Worm (Caenorhabditis elegans) whole organism, young adult: ENCODE results near the gene W08E12.6.

ENCODE experiments used
- B0019.2 ChIP-seq: fragments of 200-800 bp; sonication (Bioruptor generic); conservative IDR thresholded peaks from 2 replicates; pipeline ENCODE4 v1.3.6; 2022; ENCODE audit warnings: missing genetic modification reagents, missing genetic modification characterization, missing compliant biosample characterization
- C06A6.2 ChIP-seq: fragments of 200-800 bp; sonication (Bioruptor generic); conservative IDR thresholded peaks from 2 replicates; pipeline ENCODE4 v1.3.6; 2022; ENCODE audit warnings: missing genetic modification characterization, missing compliant biosample characterization
- D2030.7 ChIP-seq: fragments of 200-800 bp; sonication (Bioruptor generic); IDR thresholded peaks from 2 replicates; pipeline ENCODE4 v1.3.6; 2022; ENCODE audit warnings: missing genetic modification reagents, missing genetic modification characterization, missing compliant biosample characterization
- F33H1.4 ChIP-seq: fragments of 200-800 bp; sonication (Bioruptor generic); IDR thresholded peaks from 2 replicates; pipeline ENCODE4 v1.3.6; 2022; ENCODE audit warnings: missing genetic modification reagents, missing genetic modification characterization, missing compliant biosample characterization
- F49E8.2 ChIP-seq: sonication (generic microtip); optimal IDR thresholded peaks from 3 replicates; lab custom pipeline; 2017; ENCODE audit warnings: missing genetic modification characterization, mild to moderate bottlenecking, missing compliant biosample characterization, antibody characterized with exemption, moderate library complexity; ENCODE audit not compliant: insufficient read depth
- F57A8.1 ChIP-seq: fragments of 200-800 bp; sonication (Bioruptor generic); optimal IDR thresholded peaks from 2 replicates; lab custom pipeline; 2018; ENCODE audit warnings: mild to moderate bottlenecking, missing genetic modification characterization, moderate library complexity, missing compliant biosample characterization
- F57C9.4 ChIP-seq: sonication (generic microtip); optimal IDR thresholded peaks from 2 replicates; lab custom pipeline; 2017; ENCODE audit warnings: mild to moderate bottlenecking, missing genetic modification characterization, missing compliant biosample characterization
- Y53G8AR.9 ChIP-seq: fragments of 200-800 bp; sonication (Bioruptor generic); conservative IDR thresholded peaks from 2 replicates; pipeline ENCODE4 v1.3.6; 2022; ENCODE audit warnings: missing genetic modification reagents, missing genetic modification characterization, missing compliant biosample characterization
- Y79H2A.3 ChIP-seq: fragments of 200-800 bp; sonication (Bioruptor generic); conservative IDR thresholded peaks from 2 replicates; pipeline ENCODE4 v1.3.6; 2022; ENCODE audit warnings: missing genetic modification reagents, missing genetic modification characterization, missing compliant biosample characterization
- akir-1 ChIP-seq: fragments of 200-800 bp; sonication (Bioruptor generic); optimal IDR thresholded peaks from 2 replicates; lab custom pipeline; 2018; ENCODE audit warnings: mild to moderate bottlenecking, missing genetic modification characterization, moderate library complexity, missing compliant biosample characterization
- aptf-2 ChIP-seq: fragments of 200-800 bp; sonication (Bioruptor generic); conservative IDR thresholded peaks from 2 replicates; pipeline ENCODE4 v1.3.6; 2022; ENCODE audit warnings: missing genetic modification reagents, missing genetic modification characterization, missing compliant biosample characterization
- aptf-3 ChIP-seq: fragments of 200-800 bp; sonication (Bioruptor generic); IDR thresholded peaks from 2 replicates; pipeline ENCODE4 v1.3.6; 2022; ENCODE audit warnings: missing genetic modification characterization, missing compliant biosample characterization
- atf-7 ChIP-seq: sonication (generic microtip); optimal IDR thresholded peaks from 2 replicates; lab custom pipeline; 2017; ENCODE audit warnings: mild to moderate bottlenecking, missing genetic modification characterization, missing compliant biosample characterization
- athp-1 ChIP-seq: sonication (generic microtip); optimal IDR thresholded peaks from 2 replicates; lab custom pipeline; 2017; ENCODE audit warnings: mild to moderate bottlenecking, missing genetic modification characterization, missing compliant biosample characterization
- attf-5 ChIP-seq: fragments of 200-800 bp; sonication (Bioruptor generic); optimal IDR thresholded peaks from 2 replicates; lab custom pipeline; 2018; ENCODE audit warnings: mild to moderate bottlenecking, missing genetic modification characterization, missing compliant biosample characterization
- cebp-1 ChIP-seq, 2 experiments: fragments of 200-800 bp in 1 of 2; sonication (Bioruptor generic) in 1 of 2; sonication (generic microtip) in 1 of 2; IDR thresholded peaks in 1 of 2; optimal IDR thresholded peaks in 1 of 2; 2 replicates each; pipeline versions ENCODE4 v1.3.6 to Lab custom; 2017 to 2022; ENCODE audit warnings: missing compliant biosample characterization in 2 of 2, missing genetic modification characterization in 2 of 2, mild to moderate bottlenecking in 1 of 2, missing genetic modification reagents in 1 of 2, moderate library complexity in 1 of 2
- cebp-2 ChIP-seq: fragments of 200-800 bp; sonication (Bioruptor generic); IDR thresholded peaks from 2 replicates; pipeline ENCODE4 v1.3.6; 2022; ENCODE audit warnings: missing genetic modification characterization, missing compliant biosample characterization
- ceh-27 ChIP-seq: fragments of 200-800 bp; sonication (Bioruptor generic); optimal IDR thresholded peaks from 2 replicates; lab custom pipeline; 2018; ENCODE audit warnings: mild to moderate bottlenecking, missing genetic modification characterization, moderate library complexity, missing compliant biosample characterization
- ceh-58 ChIP-seq: fragments of 200-800 bp; sonication (Bioruptor generic); IDR thresholded peaks from 2 replicates; pipeline ENCODE4 v1.3.6; 2022; ENCODE audit warnings: missing genetic modification characterization, missing compliant biosample characterization
- chd-7 ChIP-seq: sonication (generic microtip); optimal IDR thresholded peaks from 2 replicates; lab custom pipeline; 2016; ENCODE audit warnings: mild to moderate bottlenecking, missing genetic modification characterization, moderate library complexity, missing compliant biosample characterization
- dox-1 ChIP-seq: fragments of 200-800 bp; sonication (Bioruptor generic); IDR thresholded peaks from 2 replicates; pipeline ENCODE4 v1.3.6; 2022; ENCODE audit warnings: missing genetic modification reagents, missing genetic modification characterization, missing compliant biosample characterization
- dpff-1 ChIP-seq: sonication (generic microtip); optimal IDR thresholded peaks from 2 replicates; lab custom pipeline; 2017; ENCODE audit warnings: mild to moderate bottlenecking, missing genetic modification characterization, missing compliant biosample characterization
- efl-1 ChIP-seq: fragments of 150-350 bp; optimal IDR thresholded peaks from 2 replicates; lab custom pipeline; 2014; ENCODE audit warnings: missing biosample characterization, missing genetic modification reagents, missing genetic modification characterization
- gei-17 ChIP-seq: fragments of 200-800 bp; sonication (Bioruptor generic); optimal IDR thresholded peaks from 2 replicates; lab custom pipeline; 2018; ENCODE audit warnings: mild to moderate bottlenecking, missing genetic modification characterization, missing compliant biosample characterization
- him-1 ChIP-seq: sonication (generic microtip); optimal IDR thresholded peaks from 2 replicates; lab custom pipeline; 2016; ENCODE audit warnings: missing genotype, missing genetic modification reagents, missing genetic modification characterization, missing compliant biosample characterization
- hlh-12 ChIP-seq: sonication (generic microtip); optimal IDR thresholded peaks from 2 replicates; lab custom pipeline; 2016; ENCODE audit warnings: missing genetic modification characterization, missing compliant biosample characterization
- hrde-1 ChIP-seq: sonication (generic microtip); optimal IDR thresholded peaks from 2 replicates; lab custom pipeline; 2016; ENCODE audit warnings: missing genetic modification characterization, mild to moderate bottlenecking, missing compliant biosample characterization, moderate library complexity, missing genotype, missing genetic modification reagents, borderline replicate concordance
- hsf-1 ChIP-seq: fragments of 200-800 bp; sonication (Bioruptor generic); IDR thresholded peaks from 2 replicates; pipeline ENCODE4 v1.3.6; 2022; ENCODE audit warnings: missing genetic modification reagents, missing genetic modification characterization, missing compliant biosample characterization
- lag-1 ChIP-seq: fragments of 200-800 bp; sonication (Bioruptor generic); IDR thresholded peaks from 2 replicates; pipeline ENCODE4 v1.3.6; 2022; ENCODE audit warnings: missing genetic modification reagents, missing genetic modification characterization, missing compliant biosample characterization
- lin-26 ChIP-seq: fragments of 200-800 bp; sonication (Bioruptor generic); IDR thresholded peaks from 2 replicates; pipeline ENCODE4 v1.3.6; 2022; ENCODE audit warnings: missing genetic modification reagents, missing genetic modification characterization, missing compliant biosample characterization
- lin-35 ChIP-seq, 3 experiments: fragments of 150-350 bp in 2 of 3; sonication (generic microtip) in 1 of 3; optimal IDR thresholded peaks; 2 replicates each; lab custom pipeline; 2014 to 2018; ENCODE audit warnings: missing biosample characterization in 3 of 3, missing genetic modification characterization in 3 of 3, missing genetic modification reagents in 3 of 3
- lin-40 ChIP-seq: sonication (generic microtip); optimal IDR thresholded peaks from 2 replicates; lab custom pipeline; 2016; ENCODE audit warnings: missing genetic modification characterization, mild to moderate bottlenecking, missing compliant biosample characterization, missing genotype, missing genetic modification reagents
- lsy-27 ChIP-seq: sonication (generic microtip); optimal IDR thresholded peaks from 2 replicates; lab custom pipeline; 2017; ENCODE audit warnings: missing genetic modification characterization, mild to moderate bottlenecking, missing compliant biosample characterization, antibody characterized with exemption, missing genotype, borderline replicate concordance; ENCODE audit not compliant: insufficient read depth
- madf-8 ChIP-seq: fragments of 200-800 bp; sonication (Bioruptor generic); conservative IDR thresholded peaks from 2 replicates; pipeline ENCODE4 v1.3.6; 2022; ENCODE audit warnings: missing genetic modification reagents, missing genetic modification characterization, missing compliant biosample characterization
- mcd-1 ChIP-seq: fragments of 200-800 bp; sonication (Bioruptor generic); IDR thresholded peaks from 2 replicates; pipeline ENCODE4 v1.3.6; 2022; ENCODE audit warnings: missing genetic modification reagents, missing genetic modification characterization, missing compliant biosample characterization
- mes-4 ChIP-seq: sonication (generic microtip); optimal IDR thresholded peaks from 2 replicates; lab custom pipeline; 2016; ENCODE audit warnings: missing genotype, missing genetic modification characterization, missing compliant biosample characterization
- nhr-120 ChIP-seq: fragments of 200-800 bp; sonication (Bioruptor generic); IDR thresholded peaks from 2 replicates; pipeline ENCODE4 v1.3.6; 2022; ENCODE audit warnings: missing genetic modification characterization, missing compliant biosample characterization
- nhr-179 ChIP-seq: sonication (generic microtip); optimal IDR thresholded peaks from 2 replicates; lab custom pipeline; 2016; ENCODE audit warnings: mild to moderate bottlenecking, missing genetic modification characterization, missing compliant biosample characterization
- nhr-27 ChIP-seq: fragments of 200-800 bp; sonication (Bioruptor generic); optimal IDR thresholded peaks from 2 replicates; lab custom pipeline; 2018; ENCODE audit warnings: mild to moderate bottlenecking, missing genetic modification characterization, moderate library complexity, missing compliant biosample characterization
- rpc-1 ChIP-seq, 2 experiments: fragments of 150-350 bp in 1 of 2; sonication (generic microtip) in 1 of 2; optimal IDR thresholded peaks; 2 replicates each; lab custom pipeline; 2014 to 2018; ENCODE audit warnings: missing biosample characterization in 1 of 2, missing genetic modification characterization in 1 of 2, missing genetic modification reagents in 1 of 2, missing genotype in 1 of 2
- sea-2 ChIP-seq: fragments of 200-800 bp; sonication (Bioruptor generic); IDR thresholded peaks from 2 replicates; pipeline ENCODE4 v1.3.6; 2022; ENCODE audit warnings: missing genetic modification characterization, missing compliant biosample characterization
- snpc-1.1 ChIP-seq: sonication (generic microtip); optimal IDR thresholded peaks from 2 replicates; lab custom pipeline; 2017; ENCODE audit warnings: missing genetic modification characterization, mild to moderate bottlenecking, missing compliant biosample characterization, antibody characterized with exemption, moderate library complexity, missing genotype, missing genetic modification reagents; ENCODE audit not compliant: insufficient read depth
- tlf-1 ChIP-seq: fragments of 200-800 bp; sonication (Bioruptor generic); optimal IDR thresholded peaks from 2 replicates; lab custom pipeline; 2018; ENCODE audit warnings: mild to moderate bottlenecking, missing genetic modification characterization, missing compliant biosample characterization
- unc-62 ChIP-seq: fragments of 150-350 bp; optimal IDR thresholded peaks from 2 replicates; lab custom pipeline; 2014; ENCODE audit warnings: missing biosample characterization, missing genetic modification reagents, missing genetic modification characterization
- xnd-1 ChIP-seq: sonication (generic microtip); optimal IDR thresholded peaks from 2 replicates; lab custom pipeline; 2016; ENCODE audit warnings: missing genotype, missing genetic modification reagents, missing genetic modification characterization, missing compliant biosample characterization
- zim-3 ChIP-seq: sonication (generic microtip); optimal IDR thresholded peaks from 2 replicates; lab custom pipeline; 2017; ENCODE audit warnings: mild to moderate bottlenecking, missing genetic modification characterization, moderate library complexity, missing compliant biosample characterization
- ztf-18 ChIP-seq: sonication (generic microtip); optimal IDR thresholded peaks from 2 replicates; lab custom pipeline; 2016; ENCODE audit warnings: missing genotype, mild to moderate bottlenecking, missing genetic modification characterization, missing compliant biosample characterization
- ztf-28 ChIP-seq: fragments of 200-800 bp; sonication (Bioruptor generic); IDR thresholded peaks from 2 replicates; pipeline ENCODE4 v1.3.6; 2022; ENCODE audit warnings: missing genetic modification reagents, missing genetic modification characterization, missing compliant biosample characterization

W08E12.6 gene

ce11 chrIV:3311243-3311642 is 12.8 kb downstream of the W08E12.6 start, which contains the start of gene zip-11:
TSS of gene zip-11 (plus strand) at chrIV:3311276.
- TF ChIP-seq athp-1 (no peak), mes-4 (tag; lab: Kevin White, UChicago) (no peak), cebp-1 (GFP tag; IDR thresholded peaks at IDR 0.05; lab: Robert Waterston, UW) (no peak), cebp-1 (tag; optimal IDR thresholded peaks at IDR 0.05; lab: Kevin White, UChicago) (peak; percentile 77), ztf-18 (tag; lab: Kevin White, UChicago) (peak; percentile 14), aptf-3 (GFP tag; lab: Robert Waterston, UW) (no peak), aptf-2 (GFP tag; lab: Robert Waterston, UW) (no peak), rpc-1 (optimal IDR thresholded peaks at IDR 0.05; lab: Kevin White, UChicago) (no peak), rpc-1 (tag; optimal IDR thresholded peaks at IDR 0.05; lab: Kevin White, UChicago) (no peak), dpff-1 (no peak), mcd-1 (GFP tag; lab: Robert Waterston, UW) (peak; percentile 82), F49E8.2 (tag; lab: Kevin White, UChicago) (no peak), ceh-58 (GFP tag; lab: Robert Waterston, UW) (no peak), him-1 (tag; lab: Kevin White, UChicago) (no peak), tlf-1 (GFP tag; lab: Kevin White, UChicago) (peak; percentile 14), nhr-27 (tag; lab: Kevin White, UChicago) (no peak), F57A8.1 (GFP tag; lab: Kevin White, UChicago) (no peak), lag-1 (GFP tag; lab: Robert Waterston, UW) (no peak), dox-1 (GFP tag; lab: Robert Waterston, UW) (peak; percentile 71), attf-5 (GFP tag; lab: Kevin White, UChicago) (peak; percentile 66), akir-1 (GFP tag; lab: Kevin White, UChicago) (no peak), madf-8 (GFP tag; lab: Robert Waterston, UW) (no peak), efl-1 (GFP tag; lab: Kevin White, UChicago) (no peak), cebp-2 (GFP tag; lab: Robert Waterston, UW) (no peak), chd-7 (tag; lab: Kevin White, UChicago) (no peak), hsf-1 (GFP tag; lab: Robert Waterston, UW) (no peak), C06A6.2 (GFP tag; lab: Robert Waterston, UW) (no peak), lsy-27 (no peak), unc-62 (no peak), nhr-120 (GFP tag; lab: Robert Waterston, UW) (no peak), D2030.7 (GFP tag; lab: Robert Waterston, UW) (no peak), ceh-27 (GFP tag; lab: Kevin White, UChicago) (no peak), snpc-1.1 (no peak), atf-7 (tag; lab: Kevin White, UChicago) (peak; percentile 16), zim-3 (no peak), nhr-179 (tag; lab: Kevin White, UChicago) (no peak), gei-17 (GFP tag; lab: Kevin White, UChicago) (peak; percentile 28), Y79H2A.3 (GFP tag; lab: Robert Waterston, UW) (no peak), lin-26 (GFP tag; lab: Robert Waterston, UW) (0 out of 2 replicates have a peak, but pooled peaks have one; percentile 37), ztf-28 (no peak), lin-35 (GFP tag; optimal IDR thresholded peaks at IDR 0.05; lab: Kevin White, UChicago) (peak in 1 of 3 experiments; percentile 54), F57C9.4 (peak; percentile 100), xnd-1 (tag; lab: Kevin White, UChicago) (no peak), B0019.2 (no peak), F33H1.4 (GFP tag; lab: Robert Waterston, UW) (0 out of 2 replicates have a peak, but pooled peaks have one; percentile 13), sea-2 (no peak), Y53G8AR.9 (GFP tag; lab: Robert Waterston, UW) (peak; percentile 50; the same call in 1 of the 2 replicates), lin-40 (tag; lab: Kevin White, UChicago) (peak; percentile 62), hlh-12 (tag; lab: Kevin White, UChicago) (no peak), hrde-1 (tag; lab: Kevin White, UChicago) (no peak)
